Worm (Caenorhabditis elegans): ENCODE results near the gene ech-3.

DNA sequence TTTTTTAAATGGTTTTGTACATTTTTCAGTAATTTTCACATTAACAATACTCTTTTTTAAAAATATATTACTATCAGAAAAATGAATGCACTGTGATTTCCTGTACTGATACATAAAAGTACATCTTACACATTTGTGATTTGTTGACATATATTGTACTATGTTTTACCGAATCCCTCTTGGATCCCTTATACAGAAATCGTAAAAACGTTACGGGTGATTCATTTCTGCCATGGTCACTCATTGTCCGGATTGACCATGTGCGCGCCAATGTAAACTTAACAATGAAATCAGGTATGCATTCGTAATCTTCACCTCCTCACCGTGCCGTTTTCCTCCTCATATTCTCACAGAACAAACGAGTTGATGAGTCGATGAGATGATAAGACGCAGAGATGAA lies 32.1 kb downstream of the ech-3 start, which contains the start of gene ZC513.2:
- TF ChIP-seq him-1 (tag; optimal IDR thresholded peaks at IDR 0.05): no peak
- TF ChIP-seq dao-5 (tag; optimal IDR thresholded peaks at IDR 0.05): no peak
- no peak for TF ChIP-seq W03F9.2 (tag; optimal IDR thresholded peaks at IDR 0.05)

Data from whole organism, L4/young adult.